Worm (Caenorhabditis elegans): Measurements from ENCODE around the gene dcap-2.

The dcap-2 gene

DNA sequence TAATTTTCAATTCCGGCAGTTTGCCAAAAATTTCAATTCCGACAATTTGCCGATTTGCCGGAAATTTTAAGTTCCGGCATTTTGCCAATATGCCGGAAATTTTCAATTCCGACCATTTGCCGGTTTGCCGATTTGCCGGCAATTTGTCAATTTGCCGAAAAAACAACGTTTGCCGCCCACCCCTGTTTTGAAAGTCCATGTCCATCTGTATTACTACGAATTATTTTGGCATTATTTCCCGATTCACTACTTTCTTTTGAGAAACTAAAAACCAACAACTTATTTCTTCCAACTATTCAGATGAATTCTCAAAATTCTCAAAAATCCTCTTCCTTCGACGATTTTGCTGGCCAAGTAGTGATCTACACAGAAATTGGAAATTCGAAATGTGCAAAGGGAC, 29.4 kb downstream of the dcap-2 start, which contains the start of gene Y45F10A.7:
Y45F10A.7 (plus strand) TSS at position 301 of the 400 bp plus-strand sequence.
- TF ChIP-seq med-1 (GFP tag; optimal IDR thresholded peaks at IDR 0.05; ENCODE audit: insufficient read depth) (no peak), tab-1 (GFP tag; IDR thresholded peaks at IDR 0.05) (no peak), ztf-23 (GFP tag; IDR thresholded peaks at IDR 0.05) (no peak), ztf-29 (GFP tag; IDR thresholded peaks at IDR 0.05) (no peak), klf-2 (GFP tag; conservative IDR thresholded peaks at IDR 0.05) (no peak), T22C8.4 (GFP tag; IDR thresholded peaks at IDR 0.05) (no peak), flt-1 (GFP tag; IDR thresholded peaks at IDR 0.05) (no peak), ref-1 (GFP tag; conservative IDR thresholded peaks at IDR 0.05) (no peak), cog-1 (tag; optimal IDR thresholded peaks at IDR 0.05) (no peak)

DNA sequence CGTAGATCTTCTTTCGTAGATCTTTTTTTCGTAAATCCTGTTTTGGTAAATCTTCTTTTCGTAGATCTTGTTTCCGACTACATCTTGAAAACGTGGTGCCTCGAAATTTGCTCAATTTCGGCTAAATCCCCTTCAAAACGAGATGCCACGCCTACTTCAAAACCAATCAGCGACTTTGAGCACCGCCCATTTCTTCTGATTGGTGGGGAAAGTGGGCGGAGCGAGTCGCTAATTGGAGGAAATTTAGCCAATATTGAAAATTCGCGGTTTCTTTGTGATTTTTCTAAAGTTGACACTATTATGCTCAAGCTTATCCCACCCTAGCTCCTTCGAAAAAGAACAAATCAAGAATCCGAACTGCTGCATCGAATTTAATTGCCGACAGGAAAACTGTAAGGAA, 34.1 kb downstream of the dcap-2 start:
- TF ChIP-seq tab-1 (GFP tag; IDR thresholded peaks at IDR 0.05) (no peak), med-1 (GFP tag; optimal IDR thresholded peaks at IDR 0.05; ENCODE audit: insufficient read depth) (no peak), flt-1 (GFP tag; IDR thresholded peaks at IDR 0.05) (no peak), ztf-29 (GFP tag; IDR thresholded peaks at IDR 0.05) (no peak), klf-2 (GFP tag; conservative IDR thresholded peaks at IDR 0.05) (no peak), cog-1 (tag; optimal IDR thresholded peaks at IDR 0.05) (no peak), ztf-23 (GFP tag; IDR thresholded peaks at IDR 0.05) (no peak), ref-1 (GFP tag; conservative IDR thresholded peaks at IDR 0.05) (no peak), T22C8.4 (GFP tag; IDR thresholded peaks at IDR 0.05) (no peak)

DNA sequence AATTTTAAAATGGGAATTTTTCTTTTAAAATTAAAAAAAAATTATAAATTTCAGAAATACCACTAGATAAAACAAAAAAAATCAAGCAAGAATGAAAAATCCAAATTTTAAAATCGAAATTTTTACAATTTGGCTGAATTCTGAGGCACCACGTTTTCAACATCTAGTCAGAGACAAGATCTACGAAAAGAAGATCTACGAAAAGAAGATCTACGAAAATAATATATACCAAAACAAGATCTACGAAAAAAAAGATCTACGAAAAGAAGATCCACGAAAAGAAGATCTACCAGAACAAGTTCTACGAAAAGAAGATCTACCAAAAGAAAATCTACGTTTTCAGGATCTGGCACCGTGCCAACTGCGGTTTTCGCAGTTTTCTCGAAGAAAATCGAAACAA, 34.7 kb downstream of the dcap-2 start:
- TF ChIP-seq cog-1 (tag; optimal IDR thresholded peaks at IDR 0.05) (no peak), flt-1 (GFP tag; IDR thresholded peaks at IDR 0.05) (0 out of 2 replicates have a peak, but pooled peaks have one; percentile 19)

DNA sequence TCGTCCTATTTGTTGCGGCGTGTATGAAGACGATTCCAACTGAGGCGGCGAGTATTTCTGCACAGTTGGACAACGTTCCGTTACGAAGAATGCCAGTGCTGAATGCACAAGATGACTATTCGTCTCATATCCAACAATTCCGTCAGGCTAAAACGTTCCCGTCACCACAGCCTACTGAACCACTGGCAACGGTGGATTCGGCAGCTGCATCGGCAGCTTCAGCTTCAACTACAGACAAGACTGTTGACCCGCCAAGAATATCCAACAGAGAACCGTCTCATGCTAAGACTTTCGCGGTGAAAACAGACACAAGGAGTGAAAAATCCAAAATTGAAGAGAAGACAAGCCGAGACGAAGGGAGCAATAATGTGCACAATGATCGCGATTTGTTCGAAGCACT, 38.1 kb downstream of the dcap-2 start:
- no peak for TF ChIP-seq flt-1 (GFP tag; IDR thresholded peaks at IDR 0.05)
- no peak for TF ChIP-seq ztf-29 (GFP tag; IDR thresholded peaks at IDR 0.05)
- TF ChIP-seq klf-2 (GFP tag; conservative IDR thresholded peaks at IDR 0.05): no peak
- TF ChIP-seq tab-1 (GFP tag; IDR thresholded peaks at IDR 0.05): no peak
- TF ChIP-seq cog-1 (tag; optimal IDR thresholded peaks at IDR 0.05): no peak
- TF ChIP-seq ztf-23 (GFP tag; IDR thresholded peaks at IDR 0.05): no peak
- no peak for TF ChIP-seq T22C8.4 (GFP tag; IDR thresholded peaks at IDR 0.05)
- no peak for TF ChIP-seq ref-1 (GFP tag; conservative IDR thresholded peaks at IDR 0.05)
- no peak for TF ChIP-seq med-1 (GFP tag; optimal IDR thresholded peaks at IDR 0.05; ENCODE audit: insufficient read depth)

DNA sequence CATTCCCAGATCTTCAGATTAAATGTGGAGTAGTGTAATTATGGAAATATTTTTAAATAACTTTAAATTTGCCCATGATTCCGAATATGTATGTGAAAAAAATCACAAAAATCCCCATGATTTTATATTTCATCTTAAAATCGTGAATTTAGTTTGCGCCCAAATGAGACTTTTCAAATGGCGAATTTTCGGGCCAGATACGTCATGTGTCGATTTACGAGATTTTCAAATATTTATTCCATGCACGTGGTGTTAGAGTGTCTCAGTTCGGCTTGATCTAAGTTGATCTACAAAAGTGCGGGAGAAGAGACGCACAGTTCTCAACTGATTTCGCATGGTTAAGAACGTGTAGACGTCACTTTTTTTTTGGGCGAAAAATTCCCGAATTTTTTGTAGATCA, 39.2 kb downstream of the dcap-2 start, which contains the start of gene Y38H8A.1:
Y38H8A.1 (plus strand) TSS at position 301 of the 400 bp plus-strand sequence.
- TF ChIP-seq med-1 (GFP tag; optimal IDR thresholded peaks at IDR 0.05; ENCODE audit: insufficient read depth) (no peak), ztf-23 (GFP tag; IDR thresholded peaks at IDR 0.05) (no peak), T22C8.4 (GFP tag; IDR thresholded peaks at IDR 0.05) (no peak), cog-1 (tag; optimal IDR thresholded peaks at IDR 0.05) (no peak), ref-1 (GFP tag; conservative IDR thresholded peaks at IDR 0.05) (no peak), flt-1 (GFP tag; IDR thresholded peaks at IDR 0.05) (no peak), ztf-29 (GFP tag; IDR thresholded peaks at IDR 0.05) (no peak), klf-2 (GFP tag; conservative IDR thresholded peaks at IDR 0.05) (no peak), tab-1 (GFP tag; IDR thresholded peaks at IDR 0.05) (no peak)

DNA sequence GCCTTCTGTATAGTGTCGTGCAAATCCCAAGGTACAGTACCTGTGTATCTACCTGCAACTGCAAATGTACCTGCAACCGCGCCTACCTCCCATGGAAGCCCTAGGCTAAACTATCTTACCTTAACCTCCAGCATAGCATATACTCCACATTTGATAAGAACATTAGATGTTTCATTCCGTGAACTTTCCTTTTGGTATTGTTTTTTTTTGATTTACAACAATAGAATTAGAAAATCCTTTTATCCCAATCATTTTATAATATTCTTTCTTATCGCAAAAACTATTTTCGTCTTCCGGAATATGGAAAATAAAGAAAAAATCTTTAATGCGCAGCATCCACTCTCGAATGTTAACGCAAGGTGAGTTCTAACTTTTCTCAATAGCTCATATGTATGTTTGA, 47.5 kb downstream of the dcap-2 start, which contains the start of gene Y38H8A.2:
Y38H8A.2 (plus strand) TSS at position 301 of the 400 bp plus-strand sequence.
- no peak for TF ChIP-seq med-1 (GFP tag; optimal IDR thresholded peaks at IDR 0.05; ENCODE audit: insufficient read depth)

DNA sequence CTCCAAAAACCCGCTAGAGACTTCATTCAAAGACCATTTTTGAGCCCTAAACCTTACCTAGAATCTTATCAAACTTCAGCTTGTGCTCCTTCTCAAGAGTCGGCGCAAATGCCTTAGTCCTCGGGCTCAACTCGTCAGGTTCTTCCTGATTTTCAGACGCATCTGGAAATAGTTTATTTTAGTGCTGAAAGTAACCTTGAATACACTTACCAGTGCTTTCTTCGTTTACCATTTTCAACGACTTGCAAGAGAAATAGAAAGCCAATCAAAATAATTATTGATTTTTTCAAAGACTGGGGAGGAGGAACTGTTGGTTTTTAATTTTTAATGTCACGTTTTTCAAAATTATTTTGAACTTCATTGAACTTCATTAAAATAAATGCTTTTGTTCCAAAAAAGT, 49.7 kb downstream of the dcap-2 start, which contains the start of the genes ttbk-8.1 and Y38H8A.4:
ttbk-8.1 (plus strand) TSS at position 301 of the 400 bp plus-strand sequence.
Y38H8A.4 (minus strand) TSS at position 366 of the 400 bp plus-strand sequence.
- no peak for TF ChIP-seq T22C8.4 (GFP tag; IDR thresholded peaks at IDR 0.05)

DNA sequence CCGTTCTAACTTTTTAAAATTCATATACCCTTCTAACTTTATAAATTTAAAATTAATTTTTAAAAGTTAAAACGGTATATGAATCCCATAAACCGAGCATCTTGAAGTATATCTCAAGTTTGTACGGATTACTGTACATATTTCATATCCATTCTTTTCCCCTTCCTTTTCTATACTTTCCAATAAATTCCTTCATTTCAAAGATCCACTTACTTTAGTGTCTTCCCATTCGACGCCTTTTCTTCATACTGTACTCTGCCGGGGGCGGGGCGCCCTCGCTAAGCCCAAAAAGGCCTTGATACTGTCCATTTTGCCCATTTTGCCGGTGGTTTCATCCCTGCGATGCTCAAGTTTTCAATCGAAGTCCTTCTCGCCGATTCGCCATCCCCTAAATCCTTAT, 55.9 kb downstream of the dcap-2 start, which contains the start of gene fezf-1:
fezf-1 (plus strand) TSS at position 301 of the 400 bp plus-strand sequence.
- no peak for TF ChIP-seq med-1 (GFP tag; optimal IDR thresholded peaks at IDR 0.05; ENCODE audit: insufficient read depth)
- no peak for TF ChIP-seq ztf-29 (GFP tag; IDR thresholded peaks at IDR 0.05)
- TF ChIP-seq tab-1 (GFP tag; IDR thresholded peaks at IDR 0.05): no peak
- TF ChIP-seq klf-2 (GFP tag; conservative IDR thresholded peaks at IDR 0.05): no peak
- no peak for TF ChIP-seq ztf-23 (GFP tag; IDR thresholded peaks at IDR 0.05)
- TF ChIP-seq T22C8.4 (GFP tag; IDR thresholded peaks at IDR 0.05): no peak
- TF ChIP-seq cog-1 (tag; optimal IDR thresholded peaks at IDR 0.05): no peak

DNA sequence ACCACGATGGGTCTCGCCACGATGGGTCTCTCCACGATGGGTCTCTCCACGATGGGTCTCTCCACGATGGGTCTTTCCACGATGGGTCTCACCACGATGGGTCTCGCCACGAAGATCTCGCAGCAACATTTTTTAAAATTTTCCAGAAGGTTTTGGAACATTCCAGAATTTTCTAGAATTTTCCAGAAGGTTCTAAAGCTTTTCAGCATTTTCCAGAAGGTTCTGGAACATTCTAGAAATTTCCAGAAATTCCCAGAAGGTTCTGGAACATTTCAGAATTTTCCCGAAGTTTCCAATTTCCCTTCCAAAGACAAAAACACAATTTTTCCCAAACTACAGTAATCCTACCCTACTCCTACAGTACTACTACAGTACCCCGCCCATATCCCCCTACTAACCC, 57.0 kb downstream of the dcap-2 start:
- 0 out of 2 replicates have a peak, but pooled peaks have one; percentile 5 for TF ChIP-seq flt-1 (GFP tag; IDR thresholded peaks at IDR 0.05)

DNA sequence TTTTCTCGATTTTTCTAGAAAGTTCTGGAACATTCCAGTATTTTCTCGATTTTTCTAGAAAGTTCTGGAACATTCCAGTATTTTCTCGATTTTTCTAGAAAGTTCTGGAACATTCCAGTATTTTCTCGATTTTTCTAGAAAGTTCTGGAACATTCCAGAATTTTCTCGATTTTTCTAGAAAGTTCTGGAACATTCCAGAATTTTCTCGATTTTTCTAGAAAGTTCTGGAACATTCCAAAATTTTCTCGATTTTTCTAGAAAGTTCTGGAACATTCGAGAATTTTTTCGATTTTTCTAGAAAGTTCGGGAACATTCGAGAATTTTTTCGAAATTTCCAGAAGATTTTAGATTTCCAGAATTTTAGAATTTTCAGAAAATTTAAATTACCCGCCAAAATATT, 57.8 kb downstream of the dcap-2 start:
- peak; percentile 50; the same call in 1 of the 2 replicates for TF ChIP-seq ref-1 (GFP tag; conservative IDR thresholded peaks at IDR 0.05)
- peak; percentile 89 for TF ChIP-seq flt-1 (GFP tag; IDR thresholded peaks at IDR 0.05)

All from whole organism, midembryonic.